Fruit fly (Drosophila melanogaster) whole organism, embryonic: ENCODE data around the gene CG14326.

Source experiments
- CG10147 ChIP-seq: fragments of 200-800 bp; sonication (Bioruptor generic); optimal IDR thresholded peaks from 2 replicates; lab custom pipeline; 2019; ENCODE audit warnings: missing biosample characterization, mild to moderate bottlenecking, missing genetic modification characterization, moderate library complexity
- CG1024 ChIP-seq: fragments of 200-800 bp; sonication (Bioruptor generic); IDR thresholded peaks from 2 replicates; pipeline ENCODE4 v1.3.6; 2022; ENCODE audit warnings: missing biosample characterization, missing genetic modification characterization
- CG10267 ChIP-seq: fragments of 200-800 bp; sonication (Bioruptor generic); optimal IDR thresholded peaks from 2 replicates; lab custom pipeline; 2018; ENCODE audit warnings: missing biosample characterization, mild to moderate bottlenecking, missing genetic modification characterization, moderate library complexity
- CG10321 ChIP-seq: fragments of 200-800 bp; sonication (Bioruptor generic); IDR thresholded peaks from 2 replicates; pipeline ENCODE4 v1.3.6; 2022; ENCODE audit warnings: missing biosample characterization, missing genetic modification characterization
- CG10431 ChIP-seq: fragments of 200-800 bp; sonication (Bioruptor generic); optimal IDR thresholded peaks from 3 replicates; lab custom pipeline; 2018; ENCODE audit warnings: missing biosample characterization, mild to moderate bottlenecking, missing genetic modification characterization
- CG10543 ChIP-seq: fragments of 200-800 bp; sonication (Bioruptor generic); optimal IDR thresholded peaks from 3 replicates; lab custom pipeline; 2017; ENCODE audit warnings: missing biosample characterization, mild to moderate bottlenecking, missing genetic modification characterization, moderate library complexity
- CG11247 ChIP-seq: fragments of 200-800 bp; sonication (Bioruptor generic); IDR thresholded peaks from 2 replicates; pipeline ENCODE4 v1.3.6; 2022; ENCODE audit warnings: missing biosample characterization, missing genetic modification characterization
- CG11560 ChIP-seq: fragments of 200-800 bp; sonication (Bioruptor generic); IDR thresholded peaks from 3 replicates; pipeline ENCODE4 v1.3.6; 2022; ENCODE audit warnings: missing biosample characterization, missing genetic modification characterization
- CG11695 ChIP-seq: fragments of 200-800 bp; sonication (Bioruptor generic); IDR thresholded peaks from 3 replicates; pipeline ENCODE4 v1.3.6; 2022; ENCODE audit warnings: missing biosample characterization, missing genetic modification characterization
- CG12104 ChIP-seq: fragments of 200-800 bp; sonication (Bioruptor generic); optimal IDR thresholded peaks from 3 replicates; lab custom pipeline; 2016; ENCODE audit warnings: missing biosample characterization, missing genetic modification characterization
- CG14710 ChIP-seq: fragments of 200-800 bp; sonication (Bioruptor generic); optimal IDR thresholded peaks from 3 replicates; lab custom pipeline; 2019; ENCODE audit warnings: missing biosample characterization, mild to moderate bottlenecking, missing genetic modification characterization, moderate library complexity
- CG15269 ChIP-seq: fragments of 200-800 bp; sonication (Bioruptor generic); optimal IDR thresholded peaks from 2 replicates; lab custom pipeline; 2018; ENCODE audit warnings: missing biosample characterization, mild to moderate bottlenecking, missing genetic modification characterization, moderate library complexity
- CG15696 ChIP-seq: fragments of 200-800 bp; sonication (Bioruptor generic); optimal IDR thresholded peaks from 2 replicates; lab custom pipeline; 2019; ENCODE audit warnings: missing biosample characterization, mild to moderate bottlenecking, missing genetic modification characterization, moderate library complexity
- CG17802 ChIP-seq: fragments of 200-800 bp; sonication (Bioruptor generic); optimal IDR thresholded peaks from 2 replicates; lab custom pipeline; 2018; ENCODE audit warnings: missing biosample characterization, mild to moderate bottlenecking, missing genetic modification characterization, moderate library complexity
- CG31224 ChIP-seq: fragments of 200-800 bp; sonication (Bioruptor generic); IDR thresholded peaks from 2 replicates; pipeline ENCODE4 v1.3.6; 2022; ENCODE audit warnings: missing biosample characterization, missing genetic modification characterization
- CG34376 ChIP-seq: fragments of 200-800 bp; sonication (Bioruptor generic); optimal IDR thresholded peaks from 2 replicates; lab custom pipeline; 2018; ENCODE audit warnings: missing biosample characterization, mild to moderate bottlenecking, missing genetic modification characterization
- CG3995 ChIP-seq: fragments of 200-800 bp; sonication (Bioruptor generic); optimal IDR thresholded peaks from 3 replicates; lab custom pipeline; 2016; ENCODE audit warnings: missing biosample characterization, missing genetic modification characterization
- CG4282 ChIP-seq: fragments of 200-800 bp; sonication (Bioruptor generic); optimal IDR thresholded peaks from 2 replicates; lab custom pipeline; 2016; ENCODE audit warnings: missing biosample characterization, missing genetic modification characterization
- CG7745 ChIP-seq: fragments of 200-800 bp; sonication (Bioruptor generic); optimal IDR thresholded peaks from 2 replicates; lab custom pipeline; 2018; ENCODE audit warnings: missing biosample characterization, mild to moderate bottlenecking, missing genetic modification characterization, moderate library complexity
- CG9817 ChIP-seq: fragments of 200-800 bp; sonication (Bioruptor generic); optimal IDR thresholded peaks from 2 replicates; lab custom pipeline; 2018; ENCODE audit warnings: missing biosample characterization, mild to moderate bottlenecking, missing genetic modification characterization, moderate library complexity
- CG9932 ChIP-seq: fragments of 200-800 bp; sonication (Bioruptor generic); IDR thresholded peaks from 2 replicates; pipeline ENCODE4 v1.3.6; 2022; ENCODE audit warnings: missing biosample characterization, missing genetic modification characterization
- CkIIα-i1 ChIP-seq: fragments of 200-800 bp; sonication (Bioruptor generic); IDR thresholded peaks from 2 replicates; pipeline ENCODE4 v1.3.6; 2022; ENCODE audit warnings: missing biosample characterization, missing genetic modification characterization
- D19A ChIP-seq: fragments of 200-800 bp; optimal IDR thresholded peaks from 3 replicates; lab custom pipeline; 2019; ENCODE audit warnings: missing biosample characterization, mild to moderate bottlenecking, missing genetic modification characterization, moderate library complexity
- Fer1 ChIP-seq: fragments of 200-800 bp; sonication (Bioruptor generic); optimal IDR thresholded peaks from 2 replicates; lab custom pipeline; 2017; ENCODE audit warnings: missing biosample characterization, mild to moderate bottlenecking, missing genetic modification characterization
- HmgZ ChIP-seq: fragments of 200-800 bp; sonication (Bioruptor generic); optimal IDR thresholded peaks from 2 replicates; lab custom pipeline; 2018; ENCODE audit warnings: missing biosample characterization, mild to moderate bottlenecking, missing genetic modification characterization
- Hr3 ChIP-seq: fragments of 200-800 bp; sonication (Bioruptor generic); optimal IDR thresholded peaks from 3 replicates; lab custom pipeline; 2016; ENCODE audit warnings: missing biosample characterization, missing genetic modification characterization
- Jarid2 ChIP-seq: fragments of 200-800 bp; sonication (Bioruptor generic); optimal IDR thresholded peaks from 3 replicates; lab custom pipeline; 2017; ENCODE audit warnings: mild to moderate bottlenecking, missing biosample characterization, missing genetic modification reagents, missing genetic modification characterization
- MBD-R2 ChIP-seq: fragments of 200-800 bp; sonication (Bioruptor generic); IDR thresholded peaks from 2 replicates; pipeline ENCODE4 v1.3.6; 2022; ENCODE audit warnings: missing biosample characterization, missing genetic modification characterization
- MTF-1 ChIP-seq: fragments of 200-800 bp; sonication (Bioruptor generic); optimal IDR thresholded peaks from 2 replicates; lab custom pipeline; 2018; ENCODE audit warnings: missing biosample characterization, mild to moderate bottlenecking, missing genetic modification characterization, borderline replicate concordance
- Mrtf ChIP-seq: fragments of 200-800 bp; sonication (Bioruptor generic); IDR thresholded peaks from 3 replicates; pipeline ENCODE4 v1.3.6; 2022; ENCODE audit warnings: missing biosample characterization, missing genetic modification characterization
- NC2β ChIP-seq: fragments of 200-800 bp; sonication (Bioruptor generic); optimal IDR thresholded peaks from 2 replicates; lab custom pipeline; 2016; ENCODE audit warnings: missing biosample characterization, missing genetic modification characterization
- Poxn ChIP-seq: fragments of 200-800 bp; sonication (Bioruptor generic); IDR thresholded peaks from 2 replicates; pipeline ENCODE4 v1.3.6; 2022; ENCODE audit warnings: missing biosample characterization, missing genetic modification characterization
- Ptx1 ChIP-seq: fragments of 200-800 bp; sonication (Bioruptor generic); IDR thresholded peaks from 2 replicates; pipeline ENCODE4 v1.3.6; 2022; ENCODE audit warnings: missing biosample characterization, missing genetic modification characterization
- Xbp1 ChIP-seq: fragments of 200-800 bp; sonication (Bioruptor generic); optimal IDR thresholded peaks from 3 replicates; lab custom pipeline; 2016; ENCODE audit warnings: missing biosample characterization, mild to moderate bottlenecking, missing genetic modification characterization
- al ChIP-seq: fragments of 200-800 bp; sonication (Bioruptor generic); IDR thresholded peaks from 2 replicates; pipeline ENCODE4 v1.3.6; 2022; ENCODE audit warnings: missing biosample characterization, missing genetic modification characterization
- ap ChIP-seq: fragments of 200-800 bp; sonication (Bioruptor generic); IDR thresholded peaks from 2 replicates; pipeline ENCODE4 v1.3.6; 2022; ENCODE audit warnings: missing biosample characterization, missing genetic modification characterization
- ash1 ChIP-seq: fragments of 200-800 bp; sonication (Bioruptor generic); optimal IDR thresholded peaks from 2 replicates; lab custom pipeline; 2018; ENCODE audit warnings: missing biosample characterization, mild to moderate bottlenecking, missing genetic modification characterization
- btn ChIP-seq: fragments of 200-800 bp; sonication (Bioruptor generic); optimal IDR thresholded peaks from 2 replicates; lab custom pipeline; 2016; ENCODE audit warnings: missing biosample characterization, missing genetic modification characterization
- chinmo ChIP-seq: fragments of 200-800 bp; sonication (Bioruptor generic); IDR thresholded peaks from 4 replicates; pipeline ENCODE4 v1.3.6; 2022; ENCODE audit warnings: missing biosample characterization, missing genetic modification characterization; ENCODE audit not compliant: partially characterized antibody
- da ChIP-seq: fragments of 200-800 bp; sonication (Bioruptor generic); optimal IDR thresholded peaks from 2 replicates; lab custom pipeline; 2016; ENCODE audit warnings: missing biosample characterization, missing genetic modification characterization
- en ChIP-seq: fragments of 200-800 bp; sonication (Bioruptor generic); optimal IDR thresholded peaks from 2 replicates; lab custom pipeline; 2016; ENCODE audit warnings: missing biosample characterization, missing genetic modification characterization
- her ChIP-seq: fragments of 200-800 bp; sonication (Bioruptor generic); optimal IDR thresholded peaks from 2 replicates; lab custom pipeline; 2016; ENCODE audit warnings: missing biosample characterization, missing genetic modification characterization
- lola ChIP-seq, 3 experiments: fragments of >200 bp in 2 of 3; fragments of 200-800 bp in 1 of 3; sonication (Bioruptor generic) in 1 of 3; optimal IDR thresholded peaks; 2 replicates each; lab custom pipeline; 2017 to 2019; ENCODE audit warnings: missing biosample characterization in 3 of 3, missing genetic modification characterization in 3 of 3, mild to moderate bottlenecking in 1 of 3, moderate library complexity in 1 of 3
- nmo ChIP-seq: fragments of 200-800 bp; sonication (Bioruptor generic); optimal IDR thresholded peaks from 2 replicates; lab custom pipeline; 2018; ENCODE audit warnings: missing biosample characterization, mild to moderate bottlenecking, missing genetic modification characterization, moderate library complexity
- p53 ChIP-seq: fragments of 200-800 bp; sonication (Bioruptor generic); optimal IDR thresholded peaks from 2 replicates; lab custom pipeline; 2016; ENCODE audit warnings: missing biosample characterization, missing genetic modification characterization
- repo ChIP-seq: fragments of 200-800 bp; sonication (Bioruptor generic); optimal IDR thresholded peaks from 2 replicates; lab custom pipeline; 2016; ENCODE audit warnings: missing biosample characterization, missing genetic modification characterization
- schlank ChIP-seq: fragments of 200-800 bp; sonication (Bioruptor generic); optimal IDR thresholded peaks from 2 replicates; lab custom pipeline; 2018; ENCODE audit warnings: missing biosample characterization, mild to moderate bottlenecking, missing genetic modification characterization
- sens ChIP-seq: fragments of 200-800 bp; sonication (Bioruptor generic); peaks from one replicate; lab custom pipeline; 2016; ENCODE audit warnings: missing biosample characterization, missing genetic modification characterization
- vvl ChIP-seq: fragments of 200-800 bp; sonication (Bioruptor generic); IDR thresholded peaks from 2 replicates; pipeline ENCODE4 v1.3.6; 2022; ENCODE audit warnings: missing biosample characterization, missing genetic modification characterization

Gene CG14326

DNA sequence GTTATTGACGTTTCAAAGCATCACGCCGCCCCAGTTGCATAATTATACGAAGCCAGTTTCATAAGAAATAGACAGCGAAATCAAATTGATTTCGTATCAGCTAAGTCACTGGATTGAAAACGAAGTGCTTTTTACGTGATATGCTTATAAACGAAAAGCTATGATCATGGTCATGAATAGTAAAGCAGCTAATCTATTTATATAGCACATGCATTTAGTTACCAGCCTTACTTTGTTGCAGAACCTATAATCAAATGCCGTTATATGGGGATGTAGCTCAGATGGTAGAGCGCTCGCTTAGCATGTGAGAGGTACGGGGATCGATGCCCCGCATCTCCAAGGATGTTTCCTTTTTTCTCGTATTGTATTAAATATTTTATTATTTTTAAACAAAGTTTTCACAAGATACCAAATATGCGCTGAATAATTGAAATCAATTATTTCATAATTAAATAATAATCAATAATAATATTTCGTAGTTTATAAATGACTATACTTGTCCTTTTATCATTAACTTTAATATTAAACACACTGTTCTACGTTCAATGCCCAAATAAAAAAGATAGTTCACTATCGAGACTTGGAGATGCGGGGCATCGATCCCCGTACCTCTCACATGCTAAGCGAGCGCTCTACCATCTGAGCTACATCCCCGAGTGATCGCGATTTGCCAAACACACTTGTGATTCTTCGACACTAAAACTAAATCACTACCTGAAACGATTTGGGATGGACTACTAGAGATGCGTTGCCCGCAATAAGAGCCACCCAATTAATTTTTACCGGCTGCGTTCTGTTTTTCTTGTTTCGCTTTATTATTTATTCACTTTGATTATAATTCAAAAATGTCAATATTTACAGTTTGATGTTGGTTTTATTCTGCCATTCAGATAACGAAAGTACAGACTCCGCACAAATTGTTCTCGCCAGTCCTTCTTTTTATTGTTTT lies 27.5 kb downstream of the CG14326 start (continued):
- TF ChIP-seq CG3995 (GFP tag; lab: Kevin White, UChicago) (peak; percentile 75), MBD-R2 (GFP tag; lab: Robert Waterston, UW) (no peak), ap (no peak), HmgZ (no peak), her (GFP tag; lab: Kevin White, UChicago) (no peak), en (no peak), al (GFP tag; lab: Robert Waterston, UW) (no peak), CG1024 (no peak), Hr3 (GFP tag; lab: Kevin White, UChicago) (no peak), Jarid2 (no peak), btn (GFP tag; lab: Kevin White, UChicago) (no peak), CG10543 (GFP tag; lab: Kevin White, UChicago) (no peak), Ptx1 (GFP tag; lab: Robert Waterston, UW) (no peak), chinmo (no peak; the same call in 2 of the 4 replicates), Xbp1 (GFP tag; lab: Kevin White, UChicago) (no peak), CG9817 (tag; lab: Kevin White, UChicago) (no peak), CG10321 (no peak), CG17802 (tag; lab: Kevin White, UChicago) (no peak), lola (GFP tag; optimal IDR thresholded peaks at IDR 0.05; lab: Kevin White, UChicago) (no peak), CG11695 (GFP tag; lab: Robert Waterston, UW) (no peak), CG14710 (no peak), CG7745 (tag; lab: Kevin White, UChicago) (no peak), CkIIα-i1 (no peak), nmo (GFP tag; lab: Kevin White, UChicago) (no peak), CG15696 (tag; lab: Kevin White, UChicago) (no peak), da (no peak), vvl (GFP tag; lab: Robert Waterston, UW) (peak; percentile 73; the same call in 1 of the 2 replicates), CG10147 (GFP tag; lab: Kevin White, UChicago) (no peak), p53 (GFP tag; lab: Kevin White, UChicago) (no peak), repo (GFP tag; lab: Kevin White, UChicago) (no peak), Mrtf (no peak), NC2β (no peak), sens (GFP tag; lab: Kevin White, UChicago) (peak; percentile 88), Fer1 (GFP tag; lab: Kevin White, UChicago) (no peak), MTF-1 (no peak), Poxn (GFP tag; lab: Robert Waterston, UW) (no peak), CG11560 (no peak), CG10431 (GFP tag; lab: Kevin White, UChicago) (no peak), CG15269 (tag; lab: Kevin White, UChicago) (no peak), CG12104 (GFP tag; lab: Kevin White, UChicago) (no peak), ash1 (GFP tag; lab: Kevin White, UChicago) (no peak), schlank (no peak), CG4282 (GFP tag; lab: Kevin White, UChicago) (no peak), CG31224 (GFP tag; lab: Robert Waterston, UW) (no peak), D19A (tag; lab: Kevin White, UChicago) (no peak), CG10267 (no peak), CG34376 (GFP tag; lab: Kevin White, UChicago) (peak; percentile 78), CG9932 (GFP tag; lab: Robert Waterston, UW) (peak; percentile 46; the same call in 1 of the 2 replicates), CG11247 (no peak)
